Worm (Caenorhabditis elegans) whole organism, early embryonic: ENCODE results near the gene Y105C5B.11.
A peak's percentile ranks its signal among the peaks of the same experiment; 100 is the strongest.

Source experiments
- B0310.2 ChIP-seq: sonication (generic microtip); optimal IDR thresholded peaks from 2 replicates; lab custom pipeline; 2016; ENCODE audit warnings: mild to moderate bottlenecking, missing genetic modification characterization, missing compliant biosample characterization
- F13C5.2 ChIP-seq: sonication (generic microtip); optimal IDR thresholded peaks from 2 replicates; lab custom pipeline; 2017; ENCODE audit warnings: mild to moderate bottlenecking, missing genetic modification characterization, inconsistent platforms, missing compliant biosample characterization
- aly-1 ChIP-seq: sonication (generic microtip); optimal IDR thresholded peaks from 2 replicates; lab custom pipeline; 2016; ENCODE audit warnings: missing genetic modification characterization, missing compliant biosample characterization
- ama-1 ChIP-seq: fragments of 150-350 bp; optimal IDR thresholded peaks from 2 replicates; lab custom pipeline; 2014
- ceh-13 ChIP-seq: fragments of 200-800 bp; sonication (Bioruptor generic); optimal IDR thresholded peaks from 2 replicates; lab custom pipeline; 2018; ENCODE audit warnings: mild to moderate bottlenecking, missing genetic modification characterization, missing compliant biosample characterization
- ceh-36 ChIP-seq: sonication (generic microtip); optimal IDR thresholded peaks from 2 replicates; lab custom pipeline; 2016; ENCODE audit warnings: missing genetic modification characterization, inconsistent platforms, missing compliant biosample characterization
- ets-7 ChIP-seq: sonication (generic microtip); optimal IDR thresholded peaks from 2 replicates; lab custom pipeline; 2016; ENCODE audit warnings: missing genotype, missing genetic modification characterization, missing compliant biosample characterization
- flt-1 ChIP-seq: fragments of 200-800 bp; sonication (Bioruptor generic); IDR thresholded peaks from 2 replicates; pipeline ENCODE4 v1.3.6; 2022; ENCODE audit warnings: missing genetic modification characterization, missing compliant biosample characterization
- hmbx-1 ChIP-seq: sonication (generic microtip); optimal IDR thresholded peaks from 2 replicates; lab custom pipeline; 2016; ENCODE audit warnings: mild to moderate bottlenecking, missing genetic modification characterization, missing compliant biosample characterization
- hmg-4 ChIP-seq: fragments of 200-800 bp; sonication (Bioruptor generic); optimal IDR thresholded peaks from 2 replicates; lab custom pipeline; 2018; ENCODE audit warnings: mild to moderate bottlenecking, missing genetic modification characterization, missing compliant biosample characterization
- hnd-1 ChIP-seq: sonication (generic microtip); optimal IDR thresholded peaks from 2 replicates; lab custom pipeline; 2016; ENCODE audit warnings: missing genetic modification characterization, missing compliant biosample characterization
- pes-1 ChIP-seq: fragments of 200-800 bp; sonication (Bioruptor generic); IDR thresholded peaks from 2 replicates; pipeline ENCODE4 v1.3.6; 2022; ENCODE audit warnings: missing genetic modification reagents, missing genetic modification characterization, missing compliant biosample characterization
- scrt-1 ChIP-seq: fragments of 200-800 bp; sonication (Bioruptor generic); IDR thresholded peaks from 2 replicates; pipeline ENCODE4 v1.3.6; 2022; ENCODE audit warnings: missing genetic modification characterization, missing compliant biosample characterization
- sea-1 ChIP-seq: fragments of 200-800 bp; sonication (Bioruptor generic); conservative IDR thresholded peaks from 2 replicates; pipeline ENCODE4 v1.3.6; 2022; ENCODE audit warnings: missing genetic modification characterization, missing compliant biosample characterization
- tbx-11 ChIP-seq: fragments of 200-800 bp; sonication (Bioruptor generic); IDR thresholded peaks from 2 replicates; pipeline ENCODE4 v1.3.6; 2022; ENCODE audit warnings: missing genetic modification characterization, missing compliant biosample characterization
- tbx-37 ChIP-seq: fragments of 200-800 bp; sonication (Bioruptor generic); conservative IDR thresholded peaks from 2 replicates; pipeline ENCODE4 v1.3.6; 2022; ENCODE audit warnings: missing genetic modification reagents, missing genetic modification characterization, missing compliant biosample characterization
- tra-4 ChIP-seq: sonication (generic microtip); optimal IDR thresholded peaks from 2 replicates; lab custom pipeline; 2017; ENCODE audit warnings: missing genetic modification characterization, missing compliant biosample characterization

The Y105C5B.11 gene

DNA sequence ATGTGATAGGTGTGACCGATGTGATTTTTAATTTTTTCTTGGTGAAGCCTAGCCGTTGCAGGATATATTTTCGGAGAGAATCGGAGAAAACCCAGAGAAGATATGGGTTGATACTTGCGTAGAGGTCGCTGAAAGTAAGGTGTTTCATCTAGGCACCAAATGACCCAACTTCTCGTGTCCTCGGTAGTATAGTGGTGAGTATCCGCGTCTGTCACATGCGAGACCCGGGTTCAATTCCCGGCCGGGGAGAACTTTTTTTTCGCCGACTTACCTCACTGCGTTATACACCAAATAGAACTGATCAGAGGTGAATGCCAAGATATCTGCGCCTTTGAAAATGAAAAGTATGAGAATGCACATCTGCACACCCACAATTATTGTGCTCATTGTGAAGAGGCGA lies 9.5 kb downstream of the Y105C5B.11 start:
- TF ChIP-seq sea-1 (GFP tag; lab: Robert Waterston, UW) (peak; percentile 34; the same call in 1 of the 2 replicates), ama-1 (lab: Kevin White, UChicago) (no peak), hmg-4 (GFP tag; lab: Kevin White, UChicago) (peak; percentile 42), B0310.2 (tag; lab: Kevin White, UChicago) (no peak), pes-1 (GFP tag; lab: Robert Waterston, UW) (peak; percentile 53; the same call in 1 of the 2 replicates), F13C5.2 (tag; lab: Kevin White, UChicago) (no peak), scrt-1 (peak; percentile 17; the same call in 1 of the 2 replicates), tbx-37 (0 out of 2 replicates have a peak, but pooled peaks have one; percentile 12), flt-1 (GFP tag; lab: Robert Waterston, UW) (0 out of 2 replicates have a peak, but pooled peaks have one; percentile 32), ceh-36 (tag; lab: Kevin White, UChicago) (peak; percentile 31), tbx-11 (GFP tag; lab: Robert Waterston, UW) (peak; percentile 62)

DNA sequence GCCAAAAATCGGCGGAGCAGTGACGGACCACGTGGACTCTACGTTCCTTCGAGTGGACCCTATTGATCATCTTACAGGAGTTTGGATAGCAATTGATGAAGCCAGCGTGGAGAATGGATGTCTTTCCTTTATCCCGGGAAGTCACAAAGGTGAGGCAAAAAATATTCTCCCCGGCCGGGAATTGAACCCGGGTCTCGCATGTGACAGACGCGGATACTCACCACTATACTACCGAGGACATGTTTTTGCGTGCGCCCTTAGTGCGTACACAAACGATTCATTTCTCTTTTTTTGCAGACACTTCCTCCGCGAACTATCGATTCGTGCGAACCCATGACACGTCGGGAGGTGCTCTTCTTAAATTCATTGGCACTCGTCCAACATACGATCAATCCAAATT lies 10.1 kb downstream of the Y105C5B.11 start:
- TF ChIP-seq ets-7 (tag; lab: Kevin White, UChicago) (no peak), flt-1 (GFP tag; lab: Robert Waterston, UW) (peak; percentile 37; the same call in 1 of the 2 replicates), ceh-36 (tag; lab: Kevin White, UChicago) (no peak), F13C5.2 (tag; lab: Kevin White, UChicago) (no peak), tbx-11 (GFP tag; lab: Robert Waterston, UW) (peak; percentile 59; the same call in 1 of the 2 replicates), hnd-1 (tag; lab: Kevin White, UChicago) (no peak), tbx-37 (peak; percentile 33; the same call in 1 of the 2 replicates), hmbx-1 (no peak), tra-4 (tag; lab: Kevin White, UChicago) (no peak), sea-1 (GFP tag; lab: Robert Waterston, UW) (peak; percentile 76; the same call in 1 of the 2 replicates), B0310.2 (tag; lab: Kevin White, UChicago) (no peak), scrt-1 (no peak), ceh-13 (no peak), hmg-4 (GFP tag; lab: Kevin White, UChicago) (no peak), pes-1 (GFP tag; lab: Robert Waterston, UW) (peak; percentile 71), aly-1 (no peak), ama-1 (lab: Kevin White, UChicago) (no peak)

DNA sequence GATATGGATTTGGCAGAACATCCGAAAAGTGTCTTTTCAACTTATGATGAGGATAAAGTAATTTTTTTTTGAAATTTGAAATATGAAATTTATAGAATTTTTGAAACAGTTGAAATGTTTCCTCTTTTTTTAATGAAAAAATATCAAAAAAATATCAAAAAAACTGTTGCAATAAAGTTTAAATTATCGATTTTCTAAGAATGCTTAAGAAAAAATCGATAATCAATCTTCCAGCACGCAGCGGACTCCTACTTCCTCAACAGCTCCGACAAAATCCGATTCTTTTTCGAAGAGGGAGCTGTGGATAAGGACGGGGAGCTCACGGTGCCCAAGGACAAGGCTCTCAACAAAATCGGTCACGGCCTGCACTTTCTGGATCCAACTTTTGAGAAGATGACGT lies 10.6 kb downstream of the Y105C5B.11 start:
- no peak for TF ChIP-seq tbx-37
- no peak for TF ChIP-seq ceh-13
- no peak for TF ChIP-seq sea-1 (GFP tag; lab: Robert Waterston, UW)
- no peak for TF ChIP-seq hmbx-1
- TF ChIP-seq ceh-36 (tag; lab: Kevin White, UChicago), result no peak
- no peak for TF ChIP-seq ets-7 (tag; lab: Kevin White, UChicago)
- no peak for TF ChIP-seq tbx-11 (GFP tag; lab: Robert Waterston, UW)
- TF ChIP-seq scrt-1, result no peak
- TF ChIP-seq B0310.2 (tag; lab: Kevin White, UChicago), result no peak
- no peak for TF ChIP-seq pes-1 (GFP tag; lab: Robert Waterston, UW)
- no peak for TF ChIP-seq aly-1
- TF ChIP-seq hmg-4 (GFP tag; lab: Kevin White, UChicago), result no peak
- TF ChIP-seq tra-4 (tag; lab: Kevin White, UChicago), result no peak
- no peak for TF ChIP-seq F13C5.2 (tag; lab: Kevin White, UChicago)
- no peak for TF ChIP-seq hnd-1 (tag; lab: Kevin White, UChicago)

DNA sequence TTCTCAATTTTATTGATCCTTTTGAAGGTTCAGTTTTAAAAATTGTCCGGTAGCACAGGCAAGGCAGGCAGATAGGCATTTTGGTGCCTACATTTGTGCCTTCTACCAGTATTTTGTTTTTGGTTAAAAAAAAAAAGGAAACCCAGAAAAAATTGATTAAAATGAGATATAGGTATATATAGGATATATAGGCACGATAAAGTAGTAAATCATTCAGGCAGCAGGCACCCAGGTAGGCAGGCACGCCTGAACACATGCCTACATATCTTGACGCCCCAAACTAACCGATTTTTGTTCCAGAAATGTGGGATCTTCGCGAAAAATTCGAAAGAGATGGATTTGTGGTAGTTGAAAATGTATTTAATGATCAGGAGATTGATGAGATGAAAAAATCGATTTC lies 11.0 kb downstream of the Y105C5B.11 start, which contains the start of gene Y105C5B.9:
Gene Y105C5B.9 (plus strand): TSS at position 301 of the 400 bp plus-strand sequence.
- no peak for TF ChIP-seq F13C5.2 (tag; lab: Kevin White, UChicago)

DNA sequence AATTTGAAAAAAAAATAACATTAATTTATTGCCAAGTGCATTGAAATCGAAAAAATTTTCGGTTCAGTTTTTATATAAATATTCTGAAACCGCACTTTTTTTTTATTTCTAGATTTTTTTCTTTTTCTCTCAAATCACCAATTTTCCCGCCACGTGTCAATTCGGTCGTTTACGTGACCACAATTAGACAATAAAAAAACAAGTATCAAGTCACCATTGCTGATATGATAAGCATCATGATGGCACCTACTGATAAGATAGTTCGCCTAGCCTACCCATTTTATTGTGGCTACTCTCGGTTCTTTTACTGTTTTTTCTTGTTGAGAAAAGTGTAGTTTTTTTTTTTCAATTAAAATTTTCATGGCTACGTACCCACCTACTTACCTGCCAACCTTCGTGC lies 11.5 kb downstream of the Y105C5B.11 start:
- TF ChIP-seq aly-1, result no peak
- no peak for TF ChIP-seq ama-1 (lab: Kevin White, UChicago)
- TF ChIP-seq scrt-1, result no peak
- no peak for TF ChIP-seq sea-1 (GFP tag; lab: Robert Waterston, UW)
- no peak for TF ChIP-seq hnd-1 (tag; lab: Kevin White, UChicago)
- TF ChIP-seq ets-7 (tag; lab: Kevin White, UChicago), result no peak
- no peak for TF ChIP-seq tra-4 (tag; lab: Kevin White, UChicago)
- TF ChIP-seq F13C5.2 (tag; lab: Kevin White, UChicago), result no peak
- TF ChIP-seq hmg-4 (GFP tag; lab: Kevin White, UChicago), result no peak
- no peak for TF ChIP-seq tbx-11 (GFP tag; lab: Robert Waterston, UW)
- TF ChIP-seq ceh-13, result no peak

DNA sequence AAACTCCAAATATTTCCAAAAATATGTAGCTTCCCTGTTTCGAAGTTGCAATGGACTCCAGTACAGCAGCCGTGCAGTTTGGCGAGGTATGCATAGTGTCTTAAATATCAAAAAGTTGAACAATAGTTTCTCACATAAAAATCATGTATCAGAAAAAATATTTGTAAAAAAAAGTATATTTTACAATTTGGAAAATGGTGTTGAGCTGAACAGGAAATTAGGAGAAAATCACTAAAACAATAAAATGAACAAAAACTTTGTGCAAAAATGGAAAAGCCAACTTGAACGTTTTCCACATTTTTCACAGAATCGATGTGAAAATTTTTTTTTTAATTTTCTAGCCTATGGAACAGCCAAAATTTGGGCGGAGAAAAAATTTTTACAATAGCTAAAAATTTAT lies 14.6 kb downstream of the Y105C5B.11 start, which contains the start of gene Y105C5B.8:
Gene Y105C5B.8 (minus strand): TSS at position 101 of the 400 bp plus-strand sequence.
- TF ChIP-seq ceh-36 (tag; lab: Kevin White, UChicago) (no peak), tbx-37 (no peak), tbx-11 (GFP tag; lab: Robert Waterston, UW) (no peak), pes-1 (GFP tag; lab: Robert Waterston, UW) (no peak), sea-1 (GFP tag; lab: Robert Waterston, UW) (no peak), hmbx-1 (no peak), aly-1 (no peak), hmg-4 (GFP tag; lab: Kevin White, UChicago) (no peak), ets-7 (tag; lab: Kevin White, UChicago) (no peak), flt-1 (GFP tag; lab: Robert Waterston, UW) (no peak), scrt-1 (no peak)

DNA sequence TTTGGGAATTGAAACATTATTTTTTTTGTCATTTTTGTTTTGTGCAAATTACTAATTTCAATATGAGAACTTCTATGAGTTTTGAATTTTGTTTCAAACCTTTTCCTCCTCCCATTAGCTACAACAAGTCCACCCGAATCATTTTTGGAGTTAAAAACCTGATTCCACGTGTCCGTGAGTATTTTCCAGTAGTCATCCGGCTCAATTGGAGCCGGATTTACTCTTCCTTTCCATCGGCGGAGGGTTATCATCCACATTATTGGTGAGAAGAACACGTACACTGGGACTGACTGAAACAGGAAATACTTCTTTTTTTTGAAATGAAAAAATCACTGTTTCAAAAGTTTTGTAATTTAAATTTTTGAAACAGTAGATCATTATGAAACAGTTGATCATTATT lies 18.3 kb downstream of the Y105C5B.11 start:
- TF ChIP-seq B0310.2 (tag; lab: Kevin White, UChicago), result no peak

DNA sequence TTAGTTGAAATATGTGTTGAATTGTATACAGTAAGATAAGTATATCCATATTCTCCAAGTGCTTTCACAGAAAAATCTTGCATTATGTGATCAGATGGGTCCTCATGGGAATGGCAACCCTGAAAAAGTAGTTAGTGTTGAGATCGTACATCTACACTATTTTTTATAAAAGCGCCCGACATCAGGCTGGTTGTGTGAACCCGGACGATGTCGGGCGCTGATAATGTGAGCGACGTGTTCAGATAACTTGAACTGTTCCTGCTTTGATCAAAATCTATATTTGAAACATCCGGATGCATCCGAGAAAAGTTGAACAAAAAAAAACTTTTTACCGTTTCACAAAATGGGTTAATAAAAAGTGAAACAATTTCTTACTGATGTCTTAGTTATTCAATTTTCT lies 26.2 kb downstream of the Y105C5B.11 start:
- TF ChIP-seq ets-7 (tag; lab: Kevin White, UChicago) (no peak), ceh-36 (tag; lab: Kevin White, UChicago) (no peak), scrt-1 (no peak), tra-4 (tag; lab: Kevin White, UChicago) (no peak), F13C5.2 (tag; lab: Kevin White, UChicago) (no peak), ceh-13 (no peak), pes-1 (GFP tag; lab: Robert Waterston, UW) (no peak), B0310.2 (tag; lab: Kevin White, UChicago) (no peak), flt-1 (GFP tag; lab: Robert Waterston, UW) (no peak), aly-1 (no peak), hmbx-1 (no peak), tbx-37 (no peak), sea-1 (GFP tag; lab: Robert Waterston, UW) (no peak), ama-1 (lab: Kevin White, UChicago) (no peak), hnd-1 (tag; lab: Kevin White, UChicago) (no peak), hmg-4 (GFP tag; lab: Kevin White, UChicago) (no peak)
